Worm (Caenorhabditis elegans) whole organism, L1 larva: Measurements from ENCODE around the gene pig-1.
A peak's percentile ranks its signal among the peaks of the same experiment; 100 is the strongest.

Experiments used
- C04F5.9 ChIP-seq: sonication (generic microtip); optimal IDR thresholded peaks from 2 replicates; lab custom pipeline; 2016; ENCODE audit warnings: missing genetic modification characterization, missing compliant biosample characterization
- C16A3.4 ChIP-seq: fragments of 150-350 bp; optimal IDR thresholded peaks from 2 replicates; lab custom pipeline; 2014; ENCODE audit warnings: missing biosample characterization, missing genetic modification characterization
- alr-1 ChIP-seq: fragments of 200-800 bp; sonication (Bioruptor generic); optimal IDR thresholded peaks from 2 replicates; lab custom pipeline; 2018; ENCODE audit warnings: borderline replicate concordance, mild to moderate bottlenecking, missing genetic modification characterization, missing compliant biosample characterization
- ama-1 ChIP-seq: fragments of 150-350 bp; optimal IDR thresholded peaks from 2 replicates; lab custom pipeline; 2014
- ceh-8 ChIP-seq: fragments of 200-800 bp; sonication (Bioruptor generic); optimal IDR thresholded peaks from 2 replicates; lab custom pipeline; 2018; ENCODE audit warnings: mild to moderate bottlenecking, missing genetic modification characterization, moderate library complexity, missing compliant biosample characterization
- ceh-82 ChIP-seq, 3 experiments: fragments of 150-350 bp in 1 of 3; sonication (generic microtip) in 2 of 3; optimal IDR thresholded peaks; 2 replicates each; lab custom pipeline; 2014 to 2017; ENCODE audit warnings: missing biosample characterization in 3 of 3, missing genetic modification characterization in 3 of 3
- ceh-88 ChIP-seq: fragments of 200-800 bp; sonication (Bioruptor generic); IDR thresholded peaks from 2 replicates; pipeline ENCODE4 v1.3.6; 2022; ENCODE audit warnings: missing genetic modification characterization, missing compliant biosample characterization
- ces-1 ChIP-seq: fragments of 150-350 bp; optimal IDR thresholded peaks from 2 replicates; lab custom pipeline; 2014; ENCODE audit warnings: missing biosample characterization, missing genetic modification reagents, missing genetic modification characterization
- dsc-1 ChIP-seq: sonication (generic microtip); optimal IDR thresholded peaks from 2 replicates; lab custom pipeline; 2016; ENCODE audit warnings: mild to moderate bottlenecking, missing genetic modification characterization, missing compliant biosample characterization
- efl-1 ChIP-seq, 4 experiments: fragments of 150-350 bp; optimal IDR thresholded peaks in 3 of 4; peaks in 1 of 4; 1 replicate in 1 of 4; 2 replicates in 3 of 4; lab custom pipeline; 2014; ENCODE audit warnings: missing biosample characterization in 2 of 4, missing genetic modification characterization in 2 of 4, missing genetic modification reagents in 2 of 4
- elt-2 ChIP-seq: sonication (generic microtip); optimal IDR thresholded peaks from 2 replicates; lab custom pipeline; 2016; ENCODE audit warnings: missing genetic modification characterization, mild to moderate bottlenecking, inconsistent platforms, missing compliant biosample characterization, missing genetic modification reagents
- fkh-10 ChIP-seq: sonication (generic microtip); optimal IDR thresholded peaks from 2 replicates; lab custom pipeline; 2017; ENCODE audit warnings: missing biosample characterization, missing genetic modification reagents, missing genetic modification characterization
- hlh-17 ChIP-seq: fragments of 200-800 bp; sonication (Bioruptor generic); optimal IDR thresholded peaks from 2 replicates; lab custom pipeline; 2018; ENCODE audit warnings: missing genetic modification characterization, mild to moderate bottlenecking, missing compliant biosample characterization, moderate library complexity, borderline replicate concordance
- hlh-4 ChIP-seq: sonication (generic microtip); optimal IDR thresholded peaks from 2 replicates; lab custom pipeline; 2016; ENCODE audit warnings: mild to moderate bottlenecking, missing genetic modification characterization, missing compliant biosample characterization
- irx-1 ChIP-seq: sonication (generic microtip); optimal IDR thresholded peaks from 2 replicates; lab custom pipeline; 2016; ENCODE audit warnings: missing genetic modification characterization, missing compliant biosample characterization
- jun-1 ChIP-seq: fragments of 150-350 bp; optimal IDR thresholded peaks from 2 replicates; lab custom pipeline; 2014; ENCODE audit warnings: missing biosample characterization, missing genetic modification reagents, missing genetic modification characterization
- lin-13 ChIP-seq: fragments of 150-350 bp; optimal IDR thresholded peaks from 2 replicates; lab custom pipeline; 2014; ENCODE audit warnings: missing biosample characterization, missing genetic modification reagents, missing genetic modification characterization
- lin-14 ChIP-seq: fragments of 200-800 bp; sonication (Bioruptor generic); optimal IDR thresholded peaks from 2 replicates; lab custom pipeline; 2018; ENCODE audit warnings: mild to moderate bottlenecking, missing genetic modification characterization, moderate library complexity, missing compliant biosample characterization
- lir-3 ChIP-seq: sonication (generic microtip); optimal IDR thresholded peaks from 2 replicates; lab custom pipeline; 2016; ENCODE audit warnings: mild to moderate bottlenecking, missing genetic modification characterization, moderate library complexity, missing compliant biosample characterization; ENCODE audit not compliant: poor library complexity
- lsy-2 ChIP-seq, 2 experiments: fragments of 150-350 bp; optimal IDR thresholded peaks; 2 replicates each; lab custom pipeline; 2014; ENCODE audit warnings: missing biosample characterization in 2 of 2, missing genetic modification characterization in 2 of 2
- mep-1 ChIP-seq: fragments of 150-350 bp; optimal IDR thresholded peaks from 2 replicates; lab custom pipeline; 2014; ENCODE audit warnings: missing biosample characterization, missing genetic modification characterization
- nhr-12 ChIP-seq: sonication (generic microtip); optimal IDR thresholded peaks from 2 replicates; lab custom pipeline; 2017; ENCODE audit warnings: missing biosample characterization, missing genetic modification characterization
- nhr-19 ChIP-seq: fragments of 200-800 bp; sonication (Bioruptor generic); conservative IDR thresholded peaks from 2 replicates; pipeline ENCODE4 v1.3.6; 2022; ENCODE audit warnings: missing genetic modification characterization, missing compliant biosample characterization
- nhr-20 ChIP-seq: sonication (generic microtip); optimal IDR thresholded peaks from 2 replicates; lab custom pipeline; 2016; ENCODE audit warnings: mild to moderate bottlenecking, missing genetic modification characterization, missing compliant biosample characterization
- nhr-28 ChIP-seq: fragments of 150-350 bp; optimal IDR thresholded peaks from 2 replicates; lab custom pipeline; 2014; ENCODE audit warnings: missing biosample characterization, missing genetic modification characterization
- nhr-76 ChIP-seq: sonication (generic microtip); optimal IDR thresholded peaks from 2 replicates; lab custom pipeline; 2017; ENCODE audit warnings: missing biosample characterization, missing genetic modification characterization
- nhr-84 ChIP-seq: sonication (generic microtip); optimal IDR thresholded peaks from 2 replicates; lab custom pipeline; 2017; ENCODE audit warnings: missing biosample characterization, missing genetic modification characterization
- nhr-85 ChIP-seq: sonication (generic microtip); peaks from one replicate; lab custom pipeline; 2016; ENCODE audit warnings: missing genetic modification characterization, inconsistent platforms, missing compliant biosample characterization
- nhr-90 ChIP-seq: sonication (generic microtip); optimal IDR thresholded peaks from 2 replicates; lab custom pipeline; 2016; ENCODE audit warnings: mild to moderate bottlenecking, missing genetic modification characterization, missing compliant biosample characterization; ENCODE audit not compliant: poor library complexity
- skn-1 ChIP-seq: fragments of 150-350 bp; optimal IDR thresholded peaks from 2 replicates; lab custom pipeline; 2014; ENCODE audit warnings: missing biosample characterization, missing genetic modification characterization
- snu-23 ChIP-seq: sonication (generic microtip); optimal IDR thresholded peaks from 2 replicates; lab custom pipeline; 2016; ENCODE audit warnings: missing genetic modification characterization, missing compliant biosample characterization
- sox-4 ChIP-seq: sonication (generic microtip); optimal IDR thresholded peaks from 2 replicates; lab custom pipeline; 2016; ENCODE audit warnings: missing genetic modification characterization, missing compliant biosample characterization
- tbx-2 ChIP-seq: sonication (generic microtip); optimal IDR thresholded peaks from 2 replicates; lab custom pipeline; 2016; ENCODE audit warnings: missing genetic modification characterization, missing compliant biosample characterization
- unc-98 ChIP-seq: fragments of 200-800 bp; sonication (Bioruptor generic); IDR thresholded peaks from 2 replicates; pipeline ENCODE4 v1.3.6; 2022; ENCODE audit warnings: missing genetic modification characterization, missing compliant biosample characterization
- vab-15 ChIP-seq: sonication (generic microtip); optimal IDR thresholded peaks from 2 replicates; lab custom pipeline; 2017; ENCODE audit warnings: missing genotype, mild to moderate bottlenecking, missing genetic modification characterization, missing compliant biosample characterization
- ztf-11 ChIP-seq, 2 experiments: sonication (generic microtip); optimal IDR thresholded peaks; 2 replicates each; lab custom pipeline; 2016 to 2017; ENCODE audit warnings: missing genetic modification characterization in 2 of 2, missing biosample characterization in 1 of 2, missing compliant biosample characterization in 1 of 2

pig-1 gene

ce11 chrIV:519409-519808 lies at the start of gene pig-1 (continued):
- TF ChIP-seq nhr-84 (tag; lab: Kevin White, UChicago): no peak
- TF ChIP-seq sox-4 (tag; lab: Kevin White, UChicago): no peak
- TF ChIP-seq vab-15 (tag; lab: Kevin White, UChicago): peak; percentile 86
- no peak for TF ChIP-seq ces-1
- TF ChIP-seq ceh-88 (GFP tag; lab: Robert Waterston, UW): no peak
- no peak for TF ChIP-seq lir-3 (tag; lab: Kevin White, UChicago)
- TF ChIP-seq skn-1: peak; percentile 67
- no peak for TF ChIP-seq nhr-12 (tag; lab: Kevin White, UChicago)
- TF ChIP-seq irx-1 (tag; lab: Kevin White, UChicago): peak; percentile 45
- TF ChIP-seq hlh-17 (GFP tag; lab: Kevin White, UChicago): no peak
- peak; percentile 34 for TF ChIP-seq jun-1 (tag; lab: Kevin White, UChicago)
- TF ChIP-seq unc-98 (GFP tag; lab: Robert Waterston, UW): no peak
- no peak for TF ChIP-seq hlh-4 (tag; lab: Kevin White, UChicago)

ce11 chrIV:564000-564399 lies 44.7 kb upstream of the pig-1 start:
- TF ChIP-seq efl-1 (optimal IDR thresholded peaks at IDR 0.05; lab: Kevin White, UChicago) (no peak), efl-1 (GFP tag; optimal IDR thresholded peaks at IDR 0.05 in 1 of 2; lab: Kevin White, UChicago) (peak in 1 of 2 experiments; percentile 35), nhr-19 (GFP tag; lab: Robert Waterston, UW) (no peak)

- TF ChIP-seq ceh-82 (tag; optimal IDR thresholded peaks at IDR 0.05; lab: Kevin White, UChicago) (peak in 1 of 3 experiments; percentile 16), alr-1 (tag; lab: Kevin White, UChicago) (no peak), fkh-10 (GFP tag; lab: Kevin White, UChicago) (peak; percentile 24), lin-14 (peak; percentile 60), mep-1 (tag; lab: Kevin White, UChicago) (no peak)
Observed at ce11 chrIV:563417-563816, 44.2 kb upstream of the pig-1 start.

- TF ChIP-seq nhr-28 (tag; lab: Kevin White, UChicago) (no peak), lin-13 (no peak), dsc-1 (tag; lab: Kevin White, UChicago) (no peak), C16A3.4 (tag; lab: Kevin White, UChicago) (no peak), ceh-82 (tag; optimal IDR thresholded peaks at IDR 0.05; lab: Kevin White, UChicago) (no peak), nhr-76 (tag; lab: Kevin White, UChicago) (no peak), nhr-90 (tag; lab: Kevin White, UChicago) (no peak), fkh-10 (GFP tag; lab: Kevin White, UChicago) (no peak), elt-2 (tag; lab: Kevin White, UChicago) (no peak), alr-1 (tag; lab: Kevin White, UChicago) (no peak), lir-3 (tag; lab: Kevin White, UChicago) (no peak), ceh-8 (GFP tag; lab: Kevin White, UChicago) (no peak), irx-1 (tag; lab: Kevin White, UChicago) (no peak), ztf-11 (tag; optimal IDR thresholded peaks at IDR 0.05; lab: Kevin White, UChicago) (no peak), hlh-17 (GFP tag; lab: Kevin White, UChicago) (no peak), skn-1 (no peak), tbx-2 (no peak), lsy-2 (tag; optimal IDR thresholded peaks at IDR 0.05; lab: Kevin White, UChicago) (no peak)
- TF ChIP-seq, all 84 proteins: peak for 0
Observed at ce11 chrIV:560780-561179, 41.5 kb upstream of the pig-1 start.

- no peak for TF ChIP-seq nhr-20 (tag; lab: Kevin White, UChicago)
- TF ChIP-seq nhr-85: peak; percentile 7
- TF ChIP-seq ama-1 (lab: Kevin White, UChicago): no peak
- no peak for TF ChIP-seq C04F5.9 (tag; lab: Kevin White, UChicago)
- TF ChIP-seq snu-23: no peak
- TF ChIP-seq lsy-2 (tag; optimal IDR thresholded peaks at IDR 0.05; lab: Kevin White, UChicago): no peak
- TF ChIP-seq, all 84 proteins: peak for 1
Observed at ce11 chrIV:560314-560713, 41.1 kb upstream of the pig-1 start.
